Worm (Caenorhabditis elegans) whole organism, L3 larva: ENCODE data around the gene F59B2.12.

Experiments used
- R02D3.7 ChIP-seq: fragments of 150-350 bp; optimal IDR thresholded peaks from 2 replicates; lab custom pipeline; 2014; ENCODE audit warnings: missing biosample characterization, missing genetic modification characterization
- ZK546.5 ChIP-seq: sonication (generic microtip); optimal IDR thresholded peaks from 2 replicates; lab custom pipeline; 2017; ENCODE audit warnings: missing biosample characterization, missing genetic modification characterization
- aly-2 ChIP-seq: fragments of 150-350 bp; optimal IDR thresholded peaks from 2 replicates; lab custom pipeline; 2014; ENCODE audit warnings: missing biosample characterization, missing genetic modification characterization
- ama-1 ChIP-seq: fragments of 150-350 bp; optimal IDR thresholded peaks from 2 replicates; lab custom pipeline; 2018
- ceh-16 ChIP-seq: sonication (generic microtip); optimal IDR thresholded peaks from 2 replicates; lab custom pipeline; 2017; ENCODE audit warnings: missing biosample characterization, missing genetic modification characterization
- ceh-28 ChIP-seq: fragments of 150-350 bp; optimal IDR thresholded peaks from 2 replicates; lab custom pipeline; 2014; ENCODE audit warnings: missing biosample characterization, missing genetic modification reagents, missing genetic modification characterization
- ceh-82 ChIP-seq: fragments of 150-350 bp; optimal IDR thresholded peaks from 2 replicates; lab custom pipeline; 2014; ENCODE audit warnings: missing biosample characterization, missing genetic modification characterization
- ceh-9 ChIP-seq: sonication (generic microtip); optimal IDR thresholded peaks from 2 replicates; lab custom pipeline; 2018; ENCODE audit warnings: missing biosample characterization, missing genetic modification characterization
- daf-12 ChIP-seq: fragments of 150-350 bp; optimal IDR thresholded peaks from 2 replicates; lab custom pipeline; 2014; ENCODE audit warnings: missing biosample characterization, missing genetic modification reagents, missing genetic modification characterization
- egl-27 ChIP-seq: sonication (generic microtip); optimal IDR thresholded peaks from 4 replicates; lab custom pipeline; 2017; ENCODE audit warnings: missing biosample characterization, missing genetic modification reagents, missing genetic modification characterization
- egl-5 ChIP-seq: fragments of 150-350 bp; optimal IDR thresholded peaks from 2 replicates; lab custom pipeline; 2017; ENCODE audit warnings: missing biosample characterization, missing genetic modification reagents, missing genetic modification characterization, inconsistent platforms
- elt-1 ChIP-seq: fragments of 150-350 bp; optimal IDR thresholded peaks from 2 replicates; lab custom pipeline; 2014; ENCODE audit warnings: missing biosample characterization, missing genetic modification characterization
- elt-2 ChIP-seq: sonication (generic microtip); optimal IDR thresholded peaks from 2 replicates; lab custom pipeline; 2016; ENCODE audit warnings: missing genetic modification reagents, mild to moderate bottlenecking, missing genetic modification characterization, missing compliant biosample characterization
- elt-3 ChIP-seq, 3 experiments: fragments of 150-350 bp in 1 of 3; sonication (generic microtip) in 2 of 3; optimal IDR thresholded peaks; 2 replicates in 2 of 3; 4 replicates in 1 of 3; lab custom pipeline; 2014 to 2017; ENCODE audit warnings: missing biosample characterization in 3 of 3, missing genetic modification characterization in 3 of 3
- eor-1 ChIP-seq, 2 experiments: fragments of 150-350 bp; optimal IDR thresholded peaks; 2 replicates each; lab custom pipeline; 2014 to 2018; ENCODE audit warnings: missing biosample characterization in 2 of 2, missing genetic modification characterization in 2 of 2
- fkh-10 ChIP-seq: sonication (generic microtip); optimal IDR thresholded peaks from 2 replicates; lab custom pipeline; 2017; ENCODE audit warnings: missing biosample characterization, missing genetic modification reagents, missing genetic modification characterization
- fkh-2 ChIP-seq: fragments of 150-350 bp; optimal IDR thresholded peaks from 2 replicates; lab custom pipeline; 2014; ENCODE audit warnings: missing biosample characterization, missing genetic modification reagents, missing genetic modification characterization
- fos-1 ChIP-seq: fragments of 150-350 bp; optimal IDR thresholded peaks from 2 replicates; lab custom pipeline; 2014; ENCODE audit warnings: missing biosample characterization, missing genetic modification characterization
- hmg-11 ChIP-seq: sonication (generic microtip); optimal IDR thresholded peaks from 2 replicates; lab custom pipeline; 2016; ENCODE audit warnings: missing genetic modification characterization, missing compliant biosample characterization
- jun-1 ChIP-seq: fragments of 150-350 bp; optimal IDR thresholded peaks from 2 replicates; lab custom pipeline; 2014; ENCODE audit warnings: missing biosample characterization, missing genetic modification reagents, missing genetic modification characterization
- lin-15B ChIP-seq: fragments of 150-350 bp; optimal IDR thresholded peaks from 2 replicates; lab custom pipeline; 2014; ENCODE audit warnings: missing biosample characterization, missing genetic modification characterization
- lin-39 ChIP-seq: fragments of 150-350 bp; optimal IDR thresholded peaks from 2 replicates; lab custom pipeline; 2018; ENCODE audit warnings: missing biosample characterization, missing genetic modification reagents, missing genetic modification characterization
- lsy-12 ChIP-seq: sonication (generic microtip); optimal IDR thresholded peaks from 2 replicates; lab custom pipeline; 2016; ENCODE audit warnings: mild to moderate bottlenecking, missing genetic modification characterization, missing compliant biosample characterization
- mdl-1 ChIP-seq: fragments of 150-350 bp; optimal IDR thresholded peaks from 2 replicates; lab custom pipeline; 2014; ENCODE audit warnings: missing biosample characterization, missing genetic modification characterization
- mml-1 ChIP-seq: fragments of 150-350 bp; sonication (generic microtip); optimal IDR thresholded peaks from 3 replicates; lab custom pipeline; 2014; ENCODE audit warnings: missing biosample characterization, missing genetic modification characterization
- nfya-1 ChIP-seq: sonication (generic microtip); optimal IDR thresholded peaks from 2 replicates; lab custom pipeline; 2017; ENCODE audit warnings: missing genetic modification characterization, mild to moderate bottlenecking, missing compliant biosample characterization, antibody characterized with exemption, moderate library complexity; ENCODE audit not compliant: insufficient read depth
- nhr-11 ChIP-seq: fragments of 150-350 bp; optimal IDR thresholded peaks from 2 replicates; lab custom pipeline; 2014; ENCODE audit warnings: missing biosample characterization, missing genetic modification characterization
- nhr-12 ChIP-seq: fragments of 150-350 bp; optimal IDR thresholded peaks from 2 replicates; lab custom pipeline; 2014; ENCODE audit warnings: missing biosample characterization, missing genetic modification characterization
- nhr-23 ChIP-seq: fragments of 150-350 bp; optimal IDR thresholded peaks from 2 replicates; lab custom pipeline; 2014; ENCODE audit warnings: missing biosample characterization, missing genetic modification reagents, missing genetic modification characterization
- nhr-237 ChIP-seq: fragments of 150-350 bp; optimal IDR thresholded peaks from 2 replicates; lab custom pipeline; 2014; ENCODE audit warnings: missing biosample characterization, missing genetic modification characterization
- nhr-25 ChIP-seq: sonication (generic microtip); optimal IDR thresholded peaks from 2 replicates; lab custom pipeline; 2017; ENCODE audit warnings: missing biosample characterization, missing genetic modification characterization
- nhr-28 ChIP-seq: fragments of 150-350 bp; optimal IDR thresholded peaks from 2 replicates; lab custom pipeline; 2014; ENCODE audit warnings: missing biosample characterization, missing genetic modification characterization
- nhr-43 ChIP-seq: sonication (generic microtip); optimal IDR thresholded peaks from 2 replicates; lab custom pipeline; 2016; ENCODE audit warnings: mild to moderate bottlenecking, missing genetic modification characterization, missing compliant biosample characterization; ENCODE audit not compliant: poor library complexity, severe bottlenecking
- nhr-67 ChIP-seq: fragments of 150-350 bp; optimal IDR thresholded peaks from 2 replicates; lab custom pipeline; 2014; ENCODE audit warnings: missing biosample characterization, missing genetic modification characterization
- nhr-76 ChIP-seq: fragments of 150-350 bp; sonication (generic microtip); optimal IDR thresholded peaks from 5 replicates; lab custom pipeline; 2014; ENCODE audit warnings: missing biosample characterization, missing genetic modification characterization
- nhr-77 ChIP-seq: fragments of 150-350 bp; optimal IDR thresholded peaks from 2 replicates; lab custom pipeline; 2014; ENCODE audit warnings: missing biosample characterization, missing genetic modification characterization
- pha-4 ChIP-seq: fragments of 150-350 bp; optimal IDR thresholded peaks from 2 replicates; lab custom pipeline; 2014; ENCODE audit warnings: missing biosample characterization, missing genetic modification reagents, missing genetic modification characterization
- pqm-1 ChIP-seq: fragments of 150-350 bp; optimal IDR thresholded peaks from 2 replicates; lab custom pipeline; 2017; ENCODE audit warnings: missing biosample characterization, missing genetic modification characterization, inconsistent platforms
- sea-2 ChIP-seq: fragments of 150-350 bp; sonication (generic microtip); optimal IDR thresholded peaks from 4 replicates; lab custom pipeline; 2014; ENCODE audit warnings: missing biosample characterization, missing genetic modification reagents, missing genetic modification characterization
- skn-1 ChIP-seq: fragments of 150-350 bp; optimal IDR thresholded peaks from 2 replicates; lab custom pipeline; 2014; ENCODE audit warnings: missing biosample characterization, missing genetic modification characterization
- snpc-4 ChIP-seq: fragments of 150-350 bp; optimal IDR thresholded peaks from 2 replicates; lab custom pipeline; 2014; ENCODE audit warnings: missing biosample characterization, missing genetic modification characterization
- tbx-2 ChIP-seq: sonication (generic microtip); optimal IDR thresholded peaks from 2 replicates; lab custom pipeline; 2016; ENCODE audit warnings: mild to moderate bottlenecking, missing genetic modification characterization, missing compliant biosample characterization
- unc-39 ChIP-seq: sonication (generic microtip); optimal IDR thresholded peaks from 4 replicates; lab custom pipeline; 2017; ENCODE audit warnings: missing biosample characterization, missing genetic modification characterization
- unc-62 ChIP-seq: fragments of 150-350 bp; sonication (generic microtip); optimal IDR thresholded peaks from 4 replicates; lab custom pipeline; 2014; ENCODE audit warnings: missing biosample characterization, missing genetic modification reagents, missing genetic modification characterization
- zag-1 ChIP-seq: fragments of 150-350 bp; optimal IDR thresholded peaks from 2 replicates; lab custom pipeline; 2014; ENCODE audit warnings: missing biosample characterization, missing genetic modification characterization
- ztf-11 ChIP-seq: fragments of 150-350 bp; optimal IDR thresholded peaks from 2 replicates; lab custom pipeline; 2014; ENCODE audit warnings: missing biosample characterization, missing genetic modification characterization
- ztf-4 ChIP-seq: fragments of 150-350 bp; optimal IDR thresholded peaks from 2 replicates; lab custom pipeline; 2014; ENCODE audit warnings: missing biosample characterization, missing genetic modification characterization

F59B2.12 gene

ce11 chrIII:8983135-8983534 is 34.3 kb upstream of the F59B2.12 start:
- TF ChIP-seq ama-1 (peak; percentile 32), eor-1 (tag; optimal IDR thresholded peaks at IDR 0.05; lab: Kevin White, UChicago) (no peak), nhr-43 (peak; percentile 16), sea-2 (GFP tag; lab: Kevin White, UChicago) (no peak), nhr-25 (tag; lab: Kevin White, UChicago) (peak; percentile 69), nhr-23 (tag; lab: Kevin White, UChicago) (peak; percentile 36), lin-39 (peak; percentile 25)

- no peak for TF ChIP-seq ceh-9 (tag; lab: Kevin White, UChicago)
- TF ChIP-seq fkh-10 (GFP tag; lab: Kevin White, UChicago) = no peak
- TF ChIP-seq eor-1 (tag; optimal IDR thresholded peaks at IDR 0.05; lab: Kevin White, UChicago) = no peak
- no peak for TF ChIP-seq nhr-12
- no peak for TF ChIP-seq mml-1
- no peak for TF ChIP-seq R02D3.7 (tag; lab: Kevin White, UChicago)
- no peak for TF ChIP-seq nhr-25 (tag; lab: Kevin White, UChicago)
- no peak for TF ChIP-seq lin-15B (tag; lab: Kevin White, UChicago)
- no peak for TF ChIP-seq unc-39 (tag; lab: Kevin White, UChicago)
- TF ChIP-seq snpc-4 (tag; lab: Kevin White, UChicago) = no peak
- TF ChIP-seq ceh-16 (tag; lab: Kevin White, UChicago) = no peak
- no peak for TF ChIP-seq fkh-2 (tag; lab: Kevin White, UChicago)
- no peak for TF ChIP-seq egl-5 (tag; lab: Kevin White, UChicago)
- no peak for TF ChIP-seq elt-1
- TF ChIP-seq nhr-43 = peak; percentile 48
- TF ChIP-seq nhr-67 (tag; lab: Kevin White, UChicago) = no peak
- no peak for TF ChIP-seq ZK546.5 (tag; lab: Kevin White, UChicago)
- no peak for TF ChIP-seq zag-1 (tag; lab: Kevin White, UChicago)
- peak; percentile 35 for TF ChIP-seq jun-1 (tag; lab: Kevin White, UChicago)
- no peak for TF ChIP-seq mdl-1 (tag; lab: Kevin White, UChicago)
- no peak for TF ChIP-seq ztf-11
- no peak for TF ChIP-seq egl-27 (tag; lab: Kevin White, UChicago)
- peak in 2 of 3 experiments; percentile 36 to 84 for TF ChIP-seq elt-3 (tag; optimal IDR thresholded peaks at IDR 0.05; lab: Kevin White, UChicago)
- no peak for TF ChIP-seq nfya-1 (tag; lab: Kevin White, UChicago)
- no peak for TF ChIP-seq nhr-11 (tag; lab: Kevin White, UChicago)
- TF ChIP-seq sea-2 (GFP tag; lab: Kevin White, UChicago) = no peak
- no peak for TF ChIP-seq ztf-4 (tag; lab: Kevin White, UChicago)
- TF ChIP-seq ama-1 = peak; percentile 59
- TF ChIP-seq nhr-76 (tag; lab: Kevin White, UChicago) = no peak
- no peak for TF ChIP-seq nhr-28 (tag; lab: Kevin White, UChicago)
- TF ChIP-seq ceh-82 (tag; lab: Kevin White, UChicago) = no peak
- TF ChIP-seq hmg-11 (tag; lab: Kevin White, UChicago) = no peak
- TF ChIP-seq elt-2 (tag; lab: Kevin White, UChicago) = peak; percentile 1
- no peak for TF ChIP-seq lsy-12 (tag; lab: Kevin White, UChicago)
- no peak for TF ChIP-seq daf-12
- peak; percentile 15 for TF ChIP-seq pqm-1 (tag; lab: Kevin White, UChicago)
- no peak for TF ChIP-seq fos-1 (tag; lab: Kevin White, UChicago)
- no peak for TF ChIP-seq nhr-237
- no peak for TF ChIP-seq ceh-28
- TF ChIP-seq nhr-77 (tag; lab: Kevin White, UChicago) = no peak
- TF ChIP-seq unc-62 (GFP tag; lab: Kevin White, UChicago) = no peak
- TF ChIP-seq tbx-2 (tag; lab: Kevin White, UChicago) = no peak
- no peak for TF ChIP-seq lin-39
- TF ChIP-seq aly-2 = no peak
- TF ChIP-seq pha-4 (tag; lab: Kevin White, UChicago) = no peak
- peak; percentile 48 for TF ChIP-seq skn-1 (tag; lab: Kevin White, UChicago)
- TF ChIP-seq nhr-23 (tag; lab: Kevin White, UChicago) = peak; percentile 67
Measured at ce11 chrIII:8983811-8984210, 33.6 kb upstream of the F59B2.12 start.
